Worm (Caenorhabditis elegans) whole organism, late embryonic: Measurements from ENCODE around the gene C27F2.10.

Experiments used
- ama-1 ChIP-seq: fragments of 150-350 bp; optimal IDR thresholded peaks from 2 replicates; lab custom pipeline; 2014
- ceh-9 ChIP-seq: sonication (generic microtip); optimal IDR thresholded peaks from 2 replicates; lab custom pipeline; 2016; ENCODE audit warnings: mild to moderate bottlenecking, missing genetic modification characterization, inconsistent platforms, missing compliant biosample characterization
- elt-2 ChIP-seq: sonication (generic microtip); optimal IDR thresholded peaks from 2 replicates; lab custom pipeline; 2016; ENCODE audit warnings: missing genetic modification reagents, missing genetic modification characterization, missing compliant biosample characterization
- madf-2 ChIP-seq: sonication (generic microtip); optimal IDR thresholded peaks from 2 replicates; lab custom pipeline; 2017; ENCODE audit warnings: missing genetic modification characterization, missing compliant biosample characterization
- nfya-1 ChIP-seq: sonication (generic microtip); optimal IDR thresholded peaks from 2 replicates; lab custom pipeline; 2017; ENCODE audit warnings: missing genetic modification characterization, mild to moderate bottlenecking, missing compliant biosample characterization, antibody characterized with exemption, moderate library complexity
- odd-2 ChIP-seq: sonication (generic microtip); optimal IDR thresholded peaks from 2 replicates; lab custom pipeline; 2017; ENCODE audit warnings: antibody characterized with exemption, mild to moderate bottlenecking, missing genetic modification characterization, missing compliant biosample characterization
- pag-3 ChIP-seq: sonication (generic microtip); optimal IDR thresholded peaks from 2 replicates; lab custom pipeline; 2016; ENCODE audit warnings: missing compliant biosample characterization, missing genetic modification characterization, borderline replicate concordance
- pha-2 ChIP-seq: sonication (generic microtip); optimal IDR thresholded peaks from 2 replicates; lab custom pipeline; 2017; ENCODE audit warnings: mild to moderate bottlenecking, missing genetic modification characterization, missing compliant biosample characterization
- pha-4 ChIP-seq: fragments of 150-350 bp; optimal IDR thresholded peaks from 2 replicates; lab custom pipeline; 2018; ENCODE audit warnings: missing biosample characterization, missing genetic modification reagents, missing genetic modification characterization
- unc-3 ChIP-seq, 2 experiments: fragments of 200-800 bp in 1 of 2; sonication (Bioruptor generic) in 1 of 2; sonication (generic microtip) in 1 of 2; conservative IDR thresholded peaks in 1 of 2; optimal IDR thresholded peaks in 1 of 2; 2 replicates each; pipeline versions ENCODE4 v1.3.6 to Lab custom; 2016 to 2022; ENCODE audit warnings: missing compliant biosample characterization in 2 of 2, missing genetic modification characterization in 2 of 2, missing genetic modification reagents in 1 of 2

ce11 chrIII:4951210-4951609 lies 35.5 kb downstream of the C27F2.10 start:
- TF ChIP-seq unc-3 (GFP tag; conservative IDR thresholded peaks at IDR 0.05; lab: Robert Waterston, UW) (no peak), unc-3 (tag; optimal IDR thresholded peaks at IDR 0.05; lab: Kevin White, UChicago) (no peak), nfya-1 (no peak), ceh-9 (no peak), pha-4 (no peak), pha-2 (tag; lab: Kevin White, UChicago) (no peak), odd-2 (tag; lab: Kevin White, UChicago) (no peak), pag-3 (tag; lab: Kevin White, UChicago) (no peak), madf-2 (tag; lab: Kevin White, UChicago) (no peak), ama-1 (lab: Kevin White, UChicago) (no peak), elt-2 (tag; lab: Kevin White, UChicago) (no peak)
